Fruit fly (Drosophila melanogaster) whole organism, embryonic: Measurements from ENCODE around the gene CG4586.

Experiments
- CG10267 ChIP-seq: fragments of 200-800 bp; sonication (Bioruptor generic); optimal IDR thresholded peaks from 2 replicates; lab custom pipeline; 2018; ENCODE audit warnings: missing biosample characterization, mild to moderate bottlenecking, missing genetic modification characterization, moderate library complexity
- CG10274 ChIP-seq: fragments of 200-800 bp; sonication (Bioruptor generic); optimal IDR thresholded peaks from 3 replicates; lab custom pipeline; 2017; ENCODE audit warnings: missing biosample characterization, mild to moderate bottlenecking, missing genetic modification characterization
- CG11504 ChIP-seq: fragments of 200-800 bp; sonication (Bioruptor generic); optimal IDR thresholded peaks from 3 replicates; lab custom pipeline; 2019; ENCODE audit warnings: missing biosample characterization, mild to moderate bottlenecking, missing genetic modification characterization, moderate library complexity
- CG13424 ChIP-seq: fragments of 200-800 bp; sonication (Bioruptor generic); optimal IDR thresholded peaks from 2 replicates; lab custom pipeline; 2019; ENCODE audit warnings: missing biosample characterization, mild to moderate bottlenecking, missing genetic modification characterization, moderate library complexity
- CG14667 ChIP-seq: fragments of 200-800 bp; sonication (Bioruptor generic); IDR thresholded peaks from 2 replicates; pipeline ENCODE4 v1.3.6; 2022; ENCODE audit warnings: missing biosample characterization, missing genetic modification characterization
- CG14710 ChIP-seq: fragments of 200-800 bp; sonication (Bioruptor generic); optimal IDR thresholded peaks from 3 replicates; lab custom pipeline; 2019; ENCODE audit warnings: missing biosample characterization, mild to moderate bottlenecking, missing genetic modification characterization, moderate library complexity
- CG14965 ChIP-seq: fragments of 200-800 bp; sonication (Bioruptor generic); optimal IDR thresholded peaks from 2 replicates; lab custom pipeline; 2016; ENCODE audit warnings: missing biosample characterization, missing genetic modification characterization, borderline replicate concordance
- CG15514 ChIP-seq: fragments of 200-800 bp; sonication (Bioruptor generic); optimal IDR thresholded peaks from 3 replicates; lab custom pipeline; 2017; ENCODE audit warnings: missing biosample characterization, missing genetic modification characterization, mild to moderate bottlenecking, moderate library complexity, missing genetic modification reagents
- CG15601 ChIP-seq: fragments of 200-800 bp; sonication (Bioruptor generic); optimal IDR thresholded peaks from 3 replicates; lab custom pipeline; 2019; ENCODE audit warnings: missing biosample characterization, mild to moderate bottlenecking, missing genetic modification characterization, moderate library complexity
- CG17359 ChIP-seq: fragments of 200-800 bp; sonication (Bioruptor generic); optimal IDR thresholded peaks from 3 replicates; lab custom pipeline; 2018; ENCODE audit warnings: missing biosample characterization, mild to moderate bottlenecking, missing genetic modification characterization, moderate library complexity
- CG18011 ChIP-seq: fragments of 200-800 bp; sonication (Bioruptor generic); optimal IDR thresholded peaks from 2 replicates; lab custom pipeline; 2017; ENCODE audit warnings: missing biosample characterization, missing genetic modification characterization, mild to moderate bottlenecking, moderate library complexity, missing genotype
- CG30403 ChIP-seq: fragments of 200-800 bp; sonication (Bioruptor generic); optimal IDR thresholded peaks from 3 replicates; lab custom pipeline; 2016; ENCODE audit warnings: missing biosample characterization, missing genetic modification characterization
- CG31224 ChIP-seq: fragments of 200-800 bp; sonication (Bioruptor generic); IDR thresholded peaks from 2 replicates; pipeline ENCODE4 v1.3.6; 2022; ENCODE audit warnings: missing biosample characterization, missing genetic modification characterization
- CG31365 ChIP-seq: fragments of 200-800 bp; sonication (Bioruptor generic); optimal IDR thresholded peaks from 2 replicates; lab custom pipeline; 2018; ENCODE audit warnings: missing biosample characterization, mild to moderate bottlenecking, missing genetic modification characterization
- CG7556 ChIP-seq: fragments of 200-800 bp; sonication (Bioruptor generic); optimal IDR thresholded peaks from 2 replicates; lab custom pipeline; 2017; ENCODE audit warnings: missing biosample characterization, mild to moderate bottlenecking, missing genetic modification characterization
- CG7839 ChIP-seq: fragments of 200-800 bp; sonication (Bioruptor generic); optimal IDR thresholded peaks from 3 replicates; lab custom pipeline; 2018; ENCODE audit warnings: missing biosample characterization, mild to moderate bottlenecking, missing genetic modification characterization, moderate library complexity
- CG8765 ChIP-seq: fragments of 200-800 bp; sonication (Bioruptor generic); IDR thresholded peaks from 2 replicates; pipeline ENCODE4 v1.3.6; 2022; ENCODE audit warnings: missing biosample characterization, missing genetic modification characterization
- CG9437 ChIP-seq: fragments of 200-800 bp; sonication (Bioruptor generic); optimal IDR thresholded peaks from 2 replicates; lab custom pipeline; 2018; ENCODE audit warnings: missing biosample characterization, mild to moderate bottlenecking, missing genetic modification characterization
- CTCF ChIP-seq: fragments of 200-800 bp; sonication (Bioruptor generic); optimal IDR thresholded peaks from 2 replicates; lab custom pipeline; 2017; ENCODE audit warnings: missing biosample characterization, mild to moderate bottlenecking, missing genetic modification characterization, moderate library complexity
- D19A ChIP-seq: fragments of 200-800 bp; optimal IDR thresholded peaks from 3 replicates; lab custom pipeline; 2019; ENCODE audit warnings: missing biosample characterization, mild to moderate bottlenecking, missing genetic modification characterization, moderate library complexity
- H15 ChIP-seq: fragments of 200-800 bp; sonication (Bioruptor generic); IDR thresholded peaks from 3 replicates; pipeline ENCODE4 v1.3.6; 2022; ENCODE audit warnings: missing biosample characterization, missing genetic modification characterization
- HLH54F ChIP-seq: fragments of 200-800 bp; sonication (Bioruptor generic); optimal IDR thresholded peaks from 3 replicates; lab custom pipeline; 2016; ENCODE audit warnings: missing biosample characterization, missing genetic modification characterization
- HmgD ChIP-seq: fragments of 200-800 bp; sonication (Bioruptor generic); optimal IDR thresholded peaks from 3 replicates; lab custom pipeline; 2016; ENCODE audit warnings: missing biosample characterization, missing genetic modification characterization
- Hr51 ChIP-seq, 2 experiments: fragments of 200-800 bp; sonication (Bioruptor generic); optimal IDR thresholded peaks; 2 replicates in 1 of 2; 3 replicates in 1 of 2; lab custom pipeline; 2016 to 2018; ENCODE audit warnings: missing biosample characterization in 2 of 2, missing genetic modification characterization in 2 of 2, mild to moderate bottlenecking in 1 of 2, moderate library complexity in 1 of 2
- Nf-YA ChIP-seq: fragments of 200-800 bp; sonication (Bioruptor generic); IDR thresholded peaks from 2 replicates; pipeline ENCODE4 v1.3.6; 2022; ENCODE audit warnings: missing biosample characterization, missing genetic modification characterization
- Oli ChIP-seq: fragments of 200-800 bp; sonication (Bioruptor generic); optimal IDR thresholded peaks from 2 replicates; lab custom pipeline; 2018; ENCODE audit warnings: missing biosample characterization, mild to moderate bottlenecking, missing genetic modification characterization, moderate library complexity
- PHDP ChIP-seq: fragments of 200-800 bp; sonication (Bioruptor generic); optimal IDR thresholded peaks from 3 replicates; lab custom pipeline; 2018; ENCODE audit warnings: missing biosample characterization, mild to moderate bottlenecking, missing genetic modification characterization, moderate library complexity
- Sox100B ChIP-seq: fragments of 200-800 bp; sonication (Bioruptor generic); optimal IDR thresholded peaks from 3 replicates; lab custom pipeline; 2018; ENCODE audit warnings: missing biosample characterization, mild to moderate bottlenecking, missing genetic modification characterization
- Usf ChIP-seq: fragments of 200-800 bp; sonication (Bioruptor generic); optimal IDR thresholded peaks from 2 replicates; lab custom pipeline; 2017; ENCODE audit warnings: missing genotype, missing biosample characterization, missing genetic modification characterization
- YL-1 ChIP-seq: fragments of 200-800 bp; sonication (Bioruptor generic); optimal IDR thresholded peaks from 3 replicates; lab custom pipeline; 2017; ENCODE audit warnings: missing biosample characterization, mild to moderate bottlenecking, missing genetic modification characterization
- cg ChIP-seq: fragments of 200-800 bp; sonication (Bioruptor generic); optimal IDR thresholded peaks from 3 replicates; lab custom pipeline; 2019; ENCODE audit warnings: missing biosample characterization, mild to moderate bottlenecking, missing genetic modification characterization, moderate library complexity
- crol ChIP-seq: fragments of 200-800 bp; sonication (Bioruptor generic); IDR thresholded peaks from 2 replicates; pipeline ENCODE4 v1.3.6; 2022; ENCODE audit warnings: missing biosample characterization, missing genetic modification characterization
- dan ChIP-seq: fragments of 200-800 bp; sonication (Bioruptor generic); IDR thresholded peaks from 2 replicates; pipeline ENCODE4 v1.3.6; 2022; ENCODE audit warnings: missing biosample characterization, missing genetic modification characterization
- dmrt11E ChIP-seq: fragments of 200-800 bp; sonication (Bioruptor generic); optimal IDR thresholded peaks from 3 replicates; lab custom pipeline; 2018; ENCODE audit warnings: missing biosample characterization, mild to moderate bottlenecking, missing genetic modification characterization, moderate library complexity
- dmrt99B ChIP-seq: fragments of 200-800 bp; sonication (Bioruptor generic); optimal IDR thresholded peaks from 2 replicates; lab custom pipeline; 2018; ENCODE audit warnings: missing biosample characterization, mild to moderate bottlenecking, missing genetic modification characterization, moderate library complexity
- eve ChIP-seq, 2 experiments: fragments of >200 bp; optimal IDR thresholded peaks; 2 replicates each; lab custom pipeline; 2017; ENCODE audit warnings: missing biosample characterization in 2 of 2, missing genetic modification characterization in 2 of 2
- fu2 ChIP-seq: fragments of 200-800 bp; sonication (Bioruptor generic); optimal IDR thresholded peaks from 2 replicates; lab custom pipeline; 2016; ENCODE audit warnings: missing biosample characterization, missing genetic modification characterization
- gem ChIP-seq: fragments of 200-800 bp; sonication (Bioruptor generic); optimal IDR thresholded peaks from 2 replicates; lab custom pipeline; 2019; ENCODE audit warnings: missing biosample characterization, mild to moderate bottlenecking, missing genetic modification characterization, moderate library complexity
- grau ChIP-seq: fragments of 200-800 bp; optimal IDR thresholded peaks from 3 replicates; lab custom pipeline; 2019; ENCODE audit warnings: missing biosample characterization, mild to moderate bottlenecking, missing genetic modification characterization, moderate library complexity
- lmd ChIP-seq: fragments of 200-800 bp; sonication (Bioruptor generic); IDR thresholded peaks from 2 replicates; pipeline ENCODE4 v1.3.6; 2022; ENCODE audit warnings: missing biosample characterization, missing genetic modification characterization
- lola ChIP-seq, 3 experiments: fragments of >200 bp in 2 of 3; fragments of 200-800 bp in 1 of 3; sonication (Bioruptor generic) in 1 of 3; optimal IDR thresholded peaks; 2 replicates each; lab custom pipeline; 2017 to 2019; ENCODE audit warnings: missing biosample characterization in 3 of 3, missing genetic modification characterization in 3 of 3, mild to moderate bottlenecking in 1 of 3, moderate library complexity in 1 of 3
- prd ChIP-seq, 3 experiments: fragments of >200 bp in 2 of 3; fragments of 200-800 bp in 1 of 3; sonication (Bioruptor generic) in 1 of 3; optimal IDR thresholded peaks in 2 of 3; IDR thresholded peaks in 1 of 3; 2 replicates in 2 of 3; 3 replicates in 1 of 3; pipeline versions ENCODE4 v1.3.6 to Lab custom; 2017 to 2022; ENCODE audit warnings: missing biosample characterization in 1 of 3, missing genetic modification characterization in 1 of 3
- sc ChIP-seq, 3 experiments: fragments of >200 bp in 2 of 3; fragments of 200-800 bp in 1 of 3; sonication (Bioruptor generic) in 1 of 3; optimal IDR thresholded peaks; 2 replicates in 2 of 3; 3 replicates in 1 of 3; lab custom pipeline; 2017; ENCODE audit warnings: mild to moderate bottlenecking in 1 of 3, missing biosample characterization in 1 of 3, missing genetic modification characterization in 1 of 3, missing genetic modification reagents in 1 of 3
- stwl ChIP-seq: fragments of 200-800 bp; sonication (Bioruptor generic); optimal IDR thresholded peaks from 3 replicates; lab custom pipeline; 2018; ENCODE audit warnings: missing biosample characterization, mild to moderate bottlenecking, missing genetic modification characterization, moderate library complexity
- trem ChIP-seq: fragments of 200-800 bp; optimal IDR thresholded peaks from 3 replicates; lab custom pipeline; 2019; ENCODE audit warnings: missing biosample characterization, mild to moderate bottlenecking, missing genetic modification characterization, moderate library complexity
- trh ChIP-seq: fragments of 200-800 bp; sonication (Bioruptor generic); optimal IDR thresholded peaks from 2 replicates; lab custom pipeline; 2016; ENCODE audit warnings: missing biosample characterization, missing genetic modification characterization
- z ChIP-seq: fragments of 200-800 bp; sonication (Bioruptor generic); IDR thresholded peaks from 3 replicates; pipeline ENCODE4 v1.3.6; 2022; ENCODE audit warnings: missing biosample characterization, missing genetic modification characterization

Gene CG4586

DNA sequence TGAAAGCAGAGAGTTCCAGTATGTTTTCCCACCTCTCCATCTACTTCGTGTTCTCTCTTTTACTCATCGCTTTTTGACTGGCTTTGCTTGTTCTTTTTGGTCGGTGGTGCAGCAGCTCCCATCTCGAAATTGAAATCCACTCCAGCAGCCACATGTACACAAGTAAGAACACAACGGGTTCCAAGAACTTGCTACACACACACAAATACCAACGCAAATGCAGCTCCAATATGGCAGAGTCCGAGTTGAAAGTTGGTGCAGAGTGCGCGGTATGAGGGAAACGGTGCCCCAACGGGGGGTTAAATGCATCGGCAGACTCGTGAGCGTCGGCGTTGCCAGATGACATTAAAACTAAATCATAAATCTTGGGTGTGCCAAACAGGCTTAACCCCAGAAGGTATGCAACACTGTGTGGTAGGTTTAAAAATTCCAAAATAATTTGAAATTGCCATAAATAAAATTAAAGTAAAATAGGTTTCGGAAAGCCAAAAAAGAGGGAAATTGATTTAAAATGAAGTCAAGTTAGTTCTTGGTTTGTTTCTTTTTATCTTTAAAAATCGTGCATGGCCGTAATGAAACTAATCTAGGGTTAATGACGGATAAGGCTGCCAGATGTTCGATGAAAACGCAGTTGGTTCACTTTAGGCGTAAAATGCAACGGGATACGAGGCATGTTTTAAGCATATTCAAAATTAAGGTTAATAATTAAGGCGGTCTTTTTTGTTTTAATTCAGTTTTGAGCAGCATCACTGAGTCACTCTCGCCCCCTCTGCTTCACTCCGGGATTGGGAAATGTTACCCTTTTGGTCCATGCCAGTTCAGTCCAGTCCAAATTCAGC lies 28.2 kb downstream of the CG4586 start (continued):
- TF ChIP-seq sc (optimal IDR thresholded peaks at IDR 0.05; lab: Kevin White, UChicago) (no peak), sc (GFP tag; optimal IDR thresholded peaks at IDR 0.05; lab: Kevin White, UChicago) (peak; percentile 32), HmgD (GFP tag; lab: Kevin White, UChicago) (no peak), CG14965 (no peak), CG31365 (tag; lab: Kevin White, UChicago) (no peak), CG18011 (no peak), CG7839 (tag; lab: Kevin White, UChicago) (peak; percentile 10), eve (GFP tag; optimal IDR thresholded peaks at IDR 0.05; lab: Kevin White, UChicago) (peak in 1 of 2 experiments; percentile 74), CG17359 (peak; percentile 31), trh (GFP tag; lab: Kevin White, UChicago) (no peak), YL-1 (GFP tag; lab: Kevin White, UChicago) (no peak), PHDP (tag; lab: Kevin White, UChicago) (peak; percentile 2), gem (peak; percentile 61), fu2 (GFP tag; lab: Kevin White, UChicago) (no peak), Oli (tag; lab: Kevin White, UChicago) (peak; percentile 61), lola (GFP tag; optimal IDR thresholded peaks at IDR 0.05; lab: Kevin White, UChicago) (peak in 1 of 3 experiments; percentile 63), dmrt99B (tag; lab: Kevin White, UChicago) (peak; percentile 50), trem (peak; percentile 39), CG30403 (GFP tag; lab: Kevin White, UChicago) (peak; percentile 36), CG10267 (peak; percentile 11), grau (tag; lab: Kevin White, UChicago) (peak; percentile 10), Hr51 (GFP tag; optimal IDR thresholded peaks at IDR 0.05; lab: Kevin White, UChicago) (peak in 1 of 2 experiments; percentile 21), Nf-YA (GFP tag; lab: Robert Waterston, UW) (no peak), prd (optimal IDR thresholded peaks at IDR 0.05; lab: Kevin White, UChicago) (no peak), prd (GFP tag; IDR thresholded peaks at IDR 0.05; lab: Robert Waterston, UW) (peak; percentile 37; the same call in 1 of the 3 replicates), CG31224 (GFP tag; lab: Robert Waterston, UW) (no peak), D19A (tag; lab: Kevin White, UChicago) (peak; percentile 12), Sox100B (peak; percentile 50), CTCF (GFP tag; lab: Kevin White, UChicago) (no peak), H15 (no peak), lmd (GFP tag; lab: Robert Waterston, UW) (0 out of 2 replicates have a peak, but pooled peaks have one; percentile 14), CG14667 (no peak), CG10274 (GFP tag; lab: Kevin White, UChicago) (no peak), stwl (peak; percentile 36), crol (peak; percentile 47), dmrt11E (tag; lab: Kevin White, UChicago) (peak; percentile 32), CG7556 (GFP tag; lab: Kevin White, UChicago) (peak; percentile 13), dan (no peak), CG15601 (peak; percentile 55), CG9437 (GFP tag; lab: Kevin White, UChicago) (peak; percentile 54), CG8765 (GFP tag; lab: Robert Waterston, UW) (no peak), Usf (GFP tag; lab: Kevin White, UChicago) (no peak), CG11504 (tag; lab: Kevin White, UChicago) (peak; percentile 33), cg (GFP tag; lab: Kevin White, UChicago) (peak; percentile 54), z (peak; percentile 67; the same call in 2 of the 3 replicates), HLH54F (no peak), CG13424 (peak; percentile 35), CG15514 (GFP tag; lab: Kevin White, UChicago) (no peak), CG14710 (tag; lab: Kevin White, UChicago) (peak; percentile 40)
